Fruit fly (Drosophila melanogaster) whole organism, embryonic: Measurements from ENCODE around the gene CheB38c.
A peak's percentile ranks its signal among the peaks of the same experiment; 100 is the strongest.

Experiments used
- Adf1 ChIP-seq: fragments of 200-800 bp; sonication (Bioruptor generic); IDR thresholded peaks from 2 replicates; pipeline ENCODE4 v1.3.6; 2022; ENCODE audit warnings: missing biosample characterization, missing genetic modification characterization
- Asciz ChIP-seq: fragments of 200-800 bp; sonication (Bioruptor generic); optimal IDR thresholded peaks from 2 replicates; lab custom pipeline; 2017; ENCODE audit warnings: missing biosample characterization, mild to moderate bottlenecking, missing genetic modification characterization, missing genetic modification reagents
- CG11093 ChIP-seq: fragments of 200-800 bp; sonication (Bioruptor generic); IDR thresholded peaks from 3 replicates; pipeline ENCODE4 v1.3.6; 2022; ENCODE audit warnings: missing biosample characterization, missing genetic modification characterization
- CG12769 ChIP-seq: fragments of 200-800 bp; sonication (Bioruptor generic); optimal IDR thresholded peaks from 2 replicates; lab custom pipeline; 2019; ENCODE audit warnings: missing biosample characterization, mild to moderate bottlenecking, missing genetic modification characterization, moderate library complexity
- CG13123 ChIP-seq: fragments of 200-800 bp; sonication (Bioruptor generic); optimal IDR thresholded peaks from 2 replicates; lab custom pipeline; 2016; ENCODE audit warnings: missing biosample characterization, missing genetic modification characterization
- CG13424 ChIP-seq: fragments of 200-800 bp; sonication (Bioruptor generic); optimal IDR thresholded peaks from 2 replicates; lab custom pipeline; 2019; ENCODE audit warnings: missing biosample characterization, mild to moderate bottlenecking, missing genetic modification characterization, moderate library complexity
- CG14014 ChIP-seq: fragments of 200-800 bp; sonication (Bioruptor generic); IDR thresholded peaks from 2 replicates; pipeline ENCODE4 v1.3.6; 2022; ENCODE audit warnings: missing biosample characterization, missing genetic modification characterization
- CG14860 ChIP-seq: fragments of 200-800 bp; sonication (Bioruptor generic); IDR thresholded peaks from 3 replicates; pipeline ENCODE4 v1.3.6; 2022; ENCODE audit warnings: missing biosample characterization, missing genetic modification characterization; ENCODE audit not compliant: partially characterized antibody
- CG1529 ChIP-seq: fragments of 200-800 bp; sonication (Bioruptor generic); optimal IDR thresholded peaks from 3 replicates; lab custom pipeline; 2018; ENCODE audit warnings: missing biosample characterization, missing genetic modification characterization
- CG16815 ChIP-seq: fragments of 200-800 bp; sonication (Bioruptor generic); optimal IDR thresholded peaks from 3 replicates; lab custom pipeline; 2017; ENCODE audit warnings: missing biosample characterization, mild to moderate bottlenecking, missing genetic modification characterization
- CG17359 ChIP-seq: fragments of 200-800 bp; sonication (Bioruptor generic); optimal IDR thresholded peaks from 3 replicates; lab custom pipeline; 2018; ENCODE audit warnings: missing biosample characterization, mild to moderate bottlenecking, missing genetic modification characterization, moderate library complexity
- CG1832 ChIP-seq: fragments of 200-800 bp; sonication (Bioruptor generic); optimal IDR thresholded peaks from 2 replicates; lab custom pipeline; 2017; ENCODE audit warnings: missing biosample characterization, mild to moderate bottlenecking, missing genetic modification characterization, inconsistent platforms
- CG3065 ChIP-seq: fragments of 200-800 bp; sonication (Bioruptor generic); optimal IDR thresholded peaks from 2 replicates; lab custom pipeline; 2016; ENCODE audit warnings: missing biosample characterization, missing genetic modification characterization
- CG32772 ChIP-seq: fragments of 200-800 bp; sonication (Bioruptor generic); IDR thresholded peaks from 2 replicates; pipeline ENCODE4 v1.3.6; 2022; ENCODE audit warnings: missing biosample characterization, missing genetic modification characterization
- CG3995 ChIP-seq: fragments of 200-800 bp; sonication (Bioruptor generic); optimal IDR thresholded peaks from 3 replicates; lab custom pipeline; 2016; ENCODE audit warnings: missing biosample characterization, missing genetic modification characterization
- CG42726 ChIP-seq: fragments of 200-800 bp; sonication (Bioruptor generic); IDR thresholded peaks from 2 replicates; pipeline ENCODE4 v1.3.6; 2022; ENCODE audit warnings: missing biosample characterization, missing genetic modification characterization; ENCODE audit not compliant: partially characterized antibody
- CG5953 ChIP-seq: fragments of 200-800 bp; sonication (Bioruptor generic); IDR thresholded peaks from 2 replicates; pipeline ENCODE4 v1.3.6; 2022; ENCODE audit warnings: missing biosample characterization, missing genetic modification characterization
- CG8924 ChIP-seq: fragments of 200-800 bp; optimal IDR thresholded peaks from 3 replicates; lab custom pipeline; 2019; ENCODE audit warnings: missing biosample characterization, mild to moderate bottlenecking, missing genetic modification characterization, moderate library complexity
- CG9215 ChIP-seq: fragments of 200-800 bp; sonication (Bioruptor generic); IDR thresholded peaks from 2 replicates; pipeline ENCODE4 v1.3.6; 2022; ENCODE audit warnings: missing biosample characterization, missing genetic modification characterization
- CHES-1-like ChIP-seq: fragments of 200-800 bp; sonication (Bioruptor generic); optimal IDR thresholded peaks from 2 replicates; lab custom pipeline; 2016; ENCODE audit warnings: missing biosample characterization, missing genetic modification characterization
- Deaf1 ChIP-seq: fragments of 200-800 bp; optimal IDR thresholded peaks from 3 replicates; lab custom pipeline; 2019; ENCODE audit warnings: missing biosample characterization, mild to moderate bottlenecking, missing genetic modification characterization, moderate library complexity
- ERR ChIP-seq: fragments of 200-800 bp; sonication (Bioruptor generic); optimal IDR thresholded peaks from 2 replicates; lab custom pipeline; 2016; ENCODE audit warnings: missing biosample characterization, missing genetic modification characterization
- Ets65A ChIP-seq: fragments of 200-800 bp; sonication (Bioruptor generic); peaks from one replicate; lab custom pipeline; 2016; ENCODE audit warnings: missing biosample characterization, missing genetic modification characterization
- H15 ChIP-seq: fragments of 200-800 bp; sonication (Bioruptor generic); IDR thresholded peaks from 3 replicates; pipeline ENCODE4 v1.3.6; 2022; ENCODE audit warnings: missing biosample characterization, missing genetic modification characterization
- Hand ChIP-seq: fragments of 200-800 bp; sonication (Bioruptor generic); optimal IDR thresholded peaks from 2 replicates; lab custom pipeline; 2017; ENCODE audit warnings: mild to moderate bottlenecking, missing biosample characterization, missing genetic modification reagents, missing genetic modification characterization
- HmgD ChIP-seq: fragments of 200-800 bp; sonication (Bioruptor generic); optimal IDR thresholded peaks from 3 replicates; lab custom pipeline; 2016; ENCODE audit warnings: missing biosample characterization, missing genetic modification characterization
- Hr39 ChIP-seq: fragments of >200 bp; optimal IDR thresholded peaks from 2 replicates; lab custom pipeline; 2017
- Lpt ChIP-seq: fragments of >200 bp; optimal IDR thresholded peaks from 2 replicates; lab custom pipeline; 2018; ENCODE audit warnings: missing biosample characterization, missing genetic modification characterization
- MBD-R2 ChIP-seq: fragments of 200-800 bp; sonication (Bioruptor generic); IDR thresholded peaks from 2 replicates; pipeline ENCODE4 v1.3.6; 2022; ENCODE audit warnings: missing biosample characterization, missing genetic modification characterization
- Myb ChIP-seq: fragments of 200-800 bp; sonication (Bioruptor generic); optimal IDR thresholded peaks from 2 replicates; lab custom pipeline; 2016; ENCODE audit warnings: missing biosample characterization, missing genetic modification characterization
- Sox102F ChIP-seq: fragments of 200-800 bp; sonication (Bioruptor generic); optimal IDR thresholded peaks from 2 replicates; lab custom pipeline; 2018; ENCODE audit warnings: missing biosample characterization, mild to moderate bottlenecking, missing genetic modification characterization, moderate library complexity
- Sry-β ChIP-seq: fragments of 200-800 bp; sonication (Bioruptor generic); optimal IDR thresholded peaks from 2 replicates; lab custom pipeline; 2018; ENCODE audit warnings: missing biosample characterization, mild to moderate bottlenecking, missing genetic modification characterization, moderate library complexity
- Sry-δ ChIP-seq: fragments of 200-800 bp; sonication (Bioruptor generic); optimal IDR thresholded peaks from 2 replicates; lab custom pipeline; 2016; ENCODE audit warnings: missing biosample characterization, missing genetic modification characterization
- Stat92E ChIP-seq, 3 experiments: fragments of >200 bp in 2 of 3; fragments of 200-800 bp in 1 of 3; sonication (Bioruptor generic) in 1 of 3; optimal IDR thresholded peaks; 2 replicates each; lab custom pipeline; 2017 to 2019; ENCODE audit warnings: missing biosample characterization in 3 of 3, missing genetic modification characterization in 3 of 3, mild to moderate bottlenecking in 1 of 3, moderate library complexity in 1 of 3
- Usf ChIP-seq: fragments of 200-800 bp; sonication (Bioruptor generic); optimal IDR thresholded peaks from 2 replicates; lab custom pipeline; 2017; ENCODE audit warnings: missing genotype, missing biosample characterization, missing genetic modification characterization
- Xbp1 ChIP-seq: fragments of 200-800 bp; sonication (Bioruptor generic); optimal IDR thresholded peaks from 3 replicates; lab custom pipeline; 2016; ENCODE audit warnings: missing biosample characterization, mild to moderate bottlenecking, missing genetic modification characterization
- ara ChIP-seq: fragments of 200-800 bp; sonication (Bioruptor generic); IDR thresholded peaks from 2 replicates; pipeline ENCODE4 v1.3.6; 2022; ENCODE audit warnings: missing biosample characterization, missing genetic modification characterization
- ci ChIP-seq: fragments of 200-800 bp; sonication (Bioruptor generic); IDR thresholded peaks from 3 replicates; pipeline ENCODE4 v1.3.6; 2022; ENCODE audit warnings: missing biosample characterization, missing genetic modification characterization
- crol ChIP-seq: fragments of 200-800 bp; sonication (Bioruptor generic); IDR thresholded peaks from 2 replicates; pipeline ENCODE4 v1.3.6; 2022; ENCODE audit warnings: missing biosample characterization, missing genetic modification characterization
- esg ChIP-seq: fragments of 200-800 bp; sonication (Bioruptor generic); conservative IDR thresholded peaks from 2 replicates; pipeline ENCODE4 v1.3.6; 2022; ENCODE audit warnings: missing biosample characterization, missing genetic modification characterization
- gsb-n ChIP-seq: fragments of 200-800 bp; sonication (Bioruptor generic); optimal IDR thresholded peaks from 3 replicates; lab custom pipeline; 2018; ENCODE audit warnings: missing biosample characterization, mild to moderate bottlenecking, missing genetic modification characterization
- h ChIP-seq: fragments of >200 bp; optimal IDR thresholded peaks from 2 replicates; lab custom pipeline; 2017
- ind ChIP-seq: fragments of 200-800 bp; sonication (Bioruptor generic); optimal IDR thresholded peaks from 3 replicates; lab custom pipeline; 2016; ENCODE audit warnings: missing biosample characterization, missing genetic modification characterization
- inv ChIP-seq: fragments of 200-800 bp; sonication (Bioruptor generic); IDR thresholded peaks from 2 replicates; pipeline ENCODE4 v1.3.6; 2022; ENCODE audit warnings: missing biosample characterization, missing genetic modification characterization; ENCODE audit not compliant: partially characterized antibody
- jigr1 ChIP-seq: fragments of 200-800 bp; sonication (Bioruptor generic); IDR thresholded peaks from 3 replicates; pipeline ENCODE4 v1.3.6; 2022; ENCODE audit warnings: missing biosample characterization, missing genetic modification characterization
- mld ChIP-seq: fragments of 200-800 bp; sonication (Bioruptor generic); IDR thresholded peaks from 3 replicates; pipeline ENCODE4 v1.3.6; 2022; ENCODE audit warnings: missing biosample characterization, missing genetic modification characterization; ENCODE audit not compliant: partially characterized antibody
- nau ChIP-seq: fragments of 200-800 bp; sonication (Bioruptor generic); optimal IDR thresholded peaks from 3 replicates; lab custom pipeline; 2017; ENCODE audit warnings: missing biosample characterization, mild to moderate bottlenecking, missing genetic modification characterization, missing genetic modification reagents
- sim ChIP-seq: fragments of 200-800 bp; sonication (Bioruptor generic); IDR thresholded peaks from 2 replicates; pipeline ENCODE4 v1.3.6; 2022; ENCODE audit warnings: missing biosample characterization, missing genetic modification characterization
- ssp ChIP-seq: fragments of 200-800 bp; sonication (Bioruptor generic); IDR thresholded peaks from 2 replicates; pipeline ENCODE4 v1.3.6; 2022; ENCODE audit warnings: missing biosample characterization, missing genetic modification characterization
- ttk ChIP-seq: fragments of 200-800 bp; sonication (Bioruptor generic); IDR thresholded peaks from 2 replicates; pipeline ENCODE4 v2.1.2; 2022; ENCODE audit warnings: missing biosample characterization, missing genetic modification characterization
- zfh1 ChIP-seq: fragments of 200-800 bp; sonication (Bioruptor generic); IDR thresholded peaks from 3 replicates; pipeline ENCODE4 v1.3.6; 2022; ENCODE audit warnings: missing biosample characterization, missing genetic modification characterization

Gene CheB38c

dm6 chr2L:20864764-20865265 is 44.1 kb upstream of the CheB38c start, which contains the start of gene CG9338 (continued):
- peak; percentile 80 for TF ChIP-seq CG13424 (tag; lab: Kevin White, UChicago)
- peak; percentile 21; the same call in 1 of the 2 replicates for TF ChIP-seq CG5953
- TF ChIP-seq Xbp1 (GFP tag; lab: Kevin White, UChicago), result peak; percentile 69
- TF ChIP-seq H15 (GFP tag; lab: Robert Waterston, UW), result peak; percentile 93
- peak; percentile 47 for TF ChIP-seq CG13123 (GFP tag; lab: Kevin White, UChicago)
- no peak; the same call in 1 of the 2 replicates for TF ChIP-seq sim (GFP tag; lab: Robert Waterston, UW)
- TF ChIP-seq ssp (GFP tag; lab: Robert Waterston, UW), result peak; percentile 56
- TF ChIP-seq CG12769 (tag; lab: Kevin White, UChicago), result peak; percentile 76
- peak; percentile 96 for TF ChIP-seq ind (GFP tag; lab: Kevin White, UChicago)
- TF ChIP-seq CG17359 (tag; lab: Kevin White, UChicago), result peak; percentile 95
- TF ChIP-seq CG3995, result peak; percentile 71
- TF ChIP-seq MBD-R2 (GFP tag; lab: Robert Waterston, UW), result peak; percentile 38; the same call in 1 of the 2 replicates
- TF ChIP-seq Adf1, result no peak; the same call in none of the 2 replicates
- TF ChIP-seq crol (GFP tag; lab: Robert Waterston, UW), result no peak
- TF ChIP-seq CG3065 (GFP tag; lab: Kevin White, UChicago), result no peak
- peak; percentile 96 for TF ChIP-seq nau (GFP tag; lab: Kevin White, UChicago)
- no peak for TF ChIP-seq CG42726 (GFP tag; lab: Robert Waterston, UW)
- TF ChIP-seq CG1832 (GFP tag; lab: Kevin White, UChicago), result no peak
- TF ChIP-seq ci (GFP tag; lab: Robert Waterston, UW), result peak; percentile 81
- peak; percentile 74; the same call in 2 of the 3 replicates for TF ChIP-seq jigr1 (GFP tag; lab: Robert Waterston, UW)
- no peak for TF ChIP-seq Hr39 (lab: Kevin White, UChicago)
- TF ChIP-seq CG9215, result peak; percentile 93
- peak; percentile 91 for TF ChIP-seq Asciz
- TF ChIP-seq gsb-n (tag; lab: Kevin White, UChicago), result peak; percentile 43
- peak; percentile 68 for TF ChIP-seq Hand
- peak; percentile 68 for TF ChIP-seq Myb (GFP tag; lab: Kevin White, UChicago)
- peak; percentile 83 for TF ChIP-seq ERR (GFP tag; lab: Kevin White, UChicago)
- TF ChIP-seq Lpt (GFP tag; lab: Kevin White, UChicago), result no peak
- TF ChIP-seq mld, result no peak
- no peak for TF ChIP-seq h (lab: Kevin White, UChicago)
- peak; percentile 62 for TF ChIP-seq CG1529 (GFP tag; lab: Kevin White, UChicago)
- TF ChIP-seq CG14014 (GFP tag; lab: Robert Waterston, UW), result peak; percentile 73
- peak; percentile 77 for TF ChIP-seq zfh1
- TF ChIP-seq HmgD (GFP tag; lab: Kevin White, UChicago), result peak; percentile 64
- TF ChIP-seq ttk (GFP tag; lab: Robert Waterston, UW), result peak; percentile 62; the same call in 1 of the 2 replicates
- TF ChIP-seq ara, result peak; percentile 93
- peak; percentile 66 for TF ChIP-seq Deaf1
- TF ChIP-seq esg (GFP tag; lab: Robert Waterston, UW), result peak; percentile 76
- peak; percentile 45; the same call in 1 of the 3 replicates for TF ChIP-seq CG14860
- peak; percentile 79 for TF ChIP-seq Sox102F (GFP tag; lab: Kevin White, UChicago)
- TF ChIP-seq CHES-1-like (GFP tag; lab: Kevin White, UChicago), result peak; percentile 88
- no peak for TF ChIP-seq CG8924 (tag; lab: Kevin White, UChicago)
- peak; percentile 50; the same call in 1 of the 2 replicates for TF ChIP-seq inv (GFP tag; lab: Robert Waterston, UW)
- TF ChIP-seq Usf (GFP tag; lab: Kevin White, UChicago), result peak; percentile 47
- no peak; the same call in 1 of the 2 replicates for TF ChIP-seq CG32772 (GFP tag; lab: Robert Waterston, UW)
- peak in 1 of 3 experiments; percentile 77 for TF ChIP-seq Stat92E (GFP tag; optimal IDR thresholded peaks at IDR 0.05; lab: Kevin White, UChicago)
- peak; percentile 96 for TF ChIP-seq Ets65A (GFP tag; lab: Kevin White, UChicago)
- TF ChIP-seq CG11093 (GFP tag; lab: Robert Waterston, UW), result peak; percentile 93
- TF ChIP-seq Sry-δ (GFP tag; lab: Kevin White, UChicago), result peak; percentile 17
- peak; percentile 53 for TF ChIP-seq CG16815 (GFP tag; lab: Kevin White, UChicago)
- peak; percentile 40 for TF ChIP-seq Sry-β (GFP tag; lab: Kevin White, UChicago)
